Worm (Caenorhabditis elegans) whole organism, late embryonic: ENCODE results near the gene C24H10.3.

Experiments used
- C08G9.2 ChIP-seq: sonication (generic microtip); optimal IDR thresholded peaks from 2 replicates; lab custom pipeline; 2016; ENCODE audit warnings: mild to moderate bottlenecking, missing genetic modification characterization, moderate library complexity, missing compliant biosample characterization
- C38D4.7 ChIP-seq: fragments of 200-800 bp; sonication (Bioruptor generic); optimal IDR thresholded peaks from 2 replicates; lab custom pipeline; 2018; ENCODE audit warnings: mild to moderate bottlenecking, missing genetic modification characterization, moderate library complexity, missing compliant biosample characterization
- F13H6.1 ChIP-seq: sonication (generic microtip); optimal IDR thresholded peaks from 2 replicates; lab custom pipeline; 2016; ENCODE audit warnings: missing genetic modification characterization, missing compliant biosample characterization
- K02D7.2 ChIP-seq: sonication (generic microtip); optimal IDR thresholded peaks from 2 replicates; lab custom pipeline; 2017; ENCODE audit warnings: mild to moderate bottlenecking, missing genetic modification characterization, missing compliant biosample characterization
- Y22D7AL.16 ChIP-seq: sonication (generic microtip); optimal IDR thresholded peaks from 2 replicates; lab custom pipeline; 2016; ENCODE audit warnings: missing genetic modification characterization, missing compliant biosample characterization
- ahr-1 ChIP-seq: sonication (generic microtip); optimal IDR thresholded peaks from 2 replicates; lab custom pipeline; 2016; ENCODE audit warnings: missing genetic modification characterization, missing compliant biosample characterization
- ama-1 ChIP-seq: fragments of 150-350 bp; optimal IDR thresholded peaks from 2 replicates; lab custom pipeline; 2014
- ceh-14 ChIP-seq: sonication (generic microtip); optimal IDR thresholded peaks from 2 replicates; lab custom pipeline; 2016; ENCODE audit warnings: missing genotype, missing genetic modification characterization, missing compliant biosample characterization
- ceh-19 ChIP-seq: fragments of 200-800 bp; sonication (Bioruptor generic); optimal IDR thresholded peaks from 2 replicates; lab custom pipeline; 2018; ENCODE audit warnings: mild to moderate bottlenecking, missing genetic modification characterization, missing compliant biosample characterization
- ceh-2 ChIP-seq: sonication (generic microtip); optimal IDR thresholded peaks from 2 replicates; lab custom pipeline; 2016; ENCODE audit warnings: missing genotype, missing genetic modification characterization, missing compliant biosample characterization
- ceh-22 ChIP-seq: sonication (generic microtip); optimal IDR thresholded peaks from 2 replicates; lab custom pipeline; 2017; ENCODE audit warnings: missing biosample characterization, missing genetic modification characterization
- ceh-31 ChIP-seq: sonication (generic microtip); optimal IDR thresholded peaks from 2 replicates; lab custom pipeline; 2016; ENCODE audit warnings: missing genetic modification characterization, missing compliant biosample characterization
- ceh-48 ChIP-seq: sonication (generic microtip); optimal IDR thresholded peaks from 2 replicates; lab custom pipeline; 2016; ENCODE audit warnings: missing genetic modification characterization, inconsistent platforms, missing compliant biosample characterization
- ceh-6 ChIP-seq: fragments of 200-800 bp; sonication (Bioruptor generic); optimal IDR thresholded peaks from 2 replicates; lab custom pipeline; 2018; ENCODE audit warnings: mild to moderate bottlenecking, missing genetic modification characterization, missing compliant biosample characterization
- ceh-9 ChIP-seq: sonication (generic microtip); optimal IDR thresholded peaks from 2 replicates; lab custom pipeline; 2016; ENCODE audit warnings: mild to moderate bottlenecking, missing genetic modification characterization, inconsistent platforms, missing compliant biosample characterization
- che-1 ChIP-seq: sonication (generic microtip); optimal IDR thresholded peaks from 2 replicates; lab custom pipeline; 2016; ENCODE audit warnings: mild to moderate bottlenecking, missing genetic modification characterization, missing compliant biosample characterization
- dmd-4 ChIP-seq: sonication (generic microtip); optimal IDR thresholded peaks from 2 replicates; lab custom pipeline; 2016; ENCODE audit warnings: borderline replicate concordance, missing genetic modification characterization, missing compliant biosample characterization
- elt-4 ChIP-seq: sonication (generic microtip); optimal IDR thresholded peaks from 2 replicates; lab custom pipeline; 2016; ENCODE audit warnings: missing genetic modification characterization, missing compliant biosample characterization
- ets-4 ChIP-seq: sonication (generic microtip); optimal IDR thresholded peaks from 2 replicates; lab custom pipeline; 2016; ENCODE audit warnings: missing genetic modification characterization, missing compliant biosample characterization
- fax-1 ChIP-seq: sonication (generic microtip); optimal IDR thresholded peaks from 2 replicates; lab custom pipeline; 2016; ENCODE audit warnings: missing genotype, missing genetic modification characterization, missing compliant biosample characterization
- fkh-10 ChIP-seq: fragments of 150-350 bp; optimal IDR thresholded peaks from 2 replicates; lab custom pipeline; 2014; ENCODE audit warnings: missing biosample characterization, missing genetic modification reagents, missing genetic modification characterization
- gmeb-2 ChIP-seq: sonication (generic microtip); optimal IDR thresholded peaks from 2 replicates; lab custom pipeline; 2016; ENCODE audit warnings: missing genetic modification characterization, inconsistent platforms, missing compliant biosample characterization
- hlh-15 ChIP-seq: sonication (generic microtip); optimal IDR thresholded peaks from 2 replicates; lab custom pipeline; 2016; ENCODE audit warnings: missing genetic modification characterization, missing compliant biosample characterization
- hlh-30 ChIP-seq: sonication (generic microtip); optimal IDR thresholded peaks from 2 replicates; lab custom pipeline; 2017; ENCODE audit warnings: antibody characterized with exemption, missing genetic modification characterization, missing compliant biosample characterization; ENCODE audit not compliant: insufficient read depth
- madf-2 ChIP-seq: sonication (generic microtip); optimal IDR thresholded peaks from 2 replicates; lab custom pipeline; 2017; ENCODE audit warnings: missing genetic modification characterization, missing compliant biosample characterization
- mec-3 ChIP-seq: sonication (generic microtip); optimal IDR thresholded peaks from 2 replicates; lab custom pipeline; 2016; ENCODE audit warnings: borderline replicate concordance, missing genetic modification characterization, missing compliant biosample characterization
- nfya-1 ChIP-seq: sonication (generic microtip); optimal IDR thresholded peaks from 2 replicates; lab custom pipeline; 2017; ENCODE audit warnings: missing genetic modification characterization, mild to moderate bottlenecking, missing compliant biosample characterization, antibody characterized with exemption, moderate library complexity
- nhr-11 ChIP-seq: fragments of 150-350 bp; optimal IDR thresholded peaks from 2 replicates; lab custom pipeline; 2014; ENCODE audit warnings: missing biosample characterization, missing genetic modification characterization
- nhr-232 ChIP-seq: sonication (generic microtip); optimal IDR thresholded peaks from 2 replicates; lab custom pipeline; 2016; ENCODE audit warnings: missing genetic modification characterization, missing compliant biosample characterization
- npax-4 ChIP-seq: sonication (generic microtip); optimal IDR thresholded peaks from 2 replicates; lab custom pipeline; 2016; ENCODE audit warnings: missing genetic modification characterization, missing compliant biosample characterization
- odd-2 ChIP-seq: sonication (generic microtip); optimal IDR thresholded peaks from 2 replicates; lab custom pipeline; 2017; ENCODE audit warnings: antibody characterized with exemption, mild to moderate bottlenecking, missing genetic modification characterization, missing compliant biosample characterization
- pag-3 ChIP-seq: sonication (generic microtip); optimal IDR thresholded peaks from 2 replicates; lab custom pipeline; 2016; ENCODE audit warnings: missing compliant biosample characterization, missing genetic modification characterization, borderline replicate concordance
- pha-2 ChIP-seq: sonication (generic microtip); optimal IDR thresholded peaks from 2 replicates; lab custom pipeline; 2017; ENCODE audit warnings: mild to moderate bottlenecking, missing genetic modification characterization, missing compliant biosample characterization
- pha-4 ChIP-seq: fragments of 150-350 bp; optimal IDR thresholded peaks from 2 replicates; lab custom pipeline; 2018; ENCODE audit warnings: missing biosample characterization, missing genetic modification reagents, missing genetic modification characterization
- pqm-1 ChIP-seq: sonication (generic microtip); optimal IDR thresholded peaks from 2 replicates; lab custom pipeline; 2016; ENCODE audit warnings: missing genetic modification characterization, missing compliant biosample characterization
- pros-1 ChIP-seq: fragments of 150-350 bp; optimal IDR thresholded peaks from 2 replicates; lab custom pipeline; 2014; ENCODE audit warnings: missing biosample characterization, missing genetic modification reagents, missing genetic modification characterization
- ref-2 ChIP-seq: sonication (generic microtip); optimal IDR thresholded peaks from 2 replicates; lab custom pipeline; 2016; ENCODE audit warnings: missing genetic modification characterization, missing compliant biosample characterization
- sdc-2 ChIP-seq: sonication (generic microtip); optimal IDR thresholded peaks from 2 replicates; lab custom pipeline; 2016; ENCODE audit warnings: missing genotype, missing genetic modification characterization, missing compliant biosample characterization
- sox-2 ChIP-seq: fragments of 200-800 bp; sonication (Bioruptor generic); IDR thresholded peaks from 2 replicates; pipeline ENCODE4 v1.3.6; 2022; ENCODE audit warnings: missing genetic modification reagents, missing genetic modification characterization, missing compliant biosample characterization
- sox-4 ChIP-seq: sonication (generic microtip); optimal IDR thresholded peaks from 2 replicates; lab custom pipeline; 2017; ENCODE audit warnings: mild to moderate bottlenecking, missing genetic modification characterization, inconsistent platforms, missing compliant biosample characterization
- syd-9 ChIP-seq: sonication (generic microtip); optimal IDR thresholded peaks from 2 replicates; lab custom pipeline; 2016; ENCODE audit warnings: mild to moderate bottlenecking, missing genetic modification characterization, moderate library complexity, missing compliant biosample characterization
- tbx-2 ChIP-seq: sonication (generic microtip); optimal IDR thresholded peaks from 2 replicates; lab custom pipeline; 2016; ENCODE audit warnings: missing genetic modification characterization, missing compliant biosample characterization
- tbx-7 ChIP-seq: sonication (generic microtip); optimal IDR thresholded peaks from 2 replicates; lab custom pipeline; 2016; ENCODE audit warnings: missing genotype, missing genetic modification characterization, missing compliant biosample characterization
- ttx-3 ChIP-seq: sonication (generic microtip); optimal IDR thresholded peaks from 2 replicates; lab custom pipeline; 2016; ENCODE audit warnings: missing genetic modification reagents, missing genetic modification characterization, missing compliant biosample characterization
- unc-3 ChIP-seq, 2 experiments: fragments of 200-800 bp in 1 of 2; sonication (Bioruptor generic) in 1 of 2; sonication (generic microtip) in 1 of 2; conservative IDR thresholded peaks in 1 of 2; optimal IDR thresholded peaks in 1 of 2; 2 replicates each; pipeline versions ENCODE4 v1.3.6 to Lab custom; 2016 to 2022; ENCODE audit warnings: missing compliant biosample characterization in 2 of 2, missing genetic modification characterization in 2 of 2, missing genetic modification reagents in 1 of 2
- unc-42 ChIP-seq: sonication (generic microtip); optimal IDR thresholded peaks from 2 replicates; lab custom pipeline; 2016; ENCODE audit warnings: missing genotype, missing genetic modification characterization, missing compliant biosample characterization
- ztf-16 ChIP-seq: sonication (generic microtip); optimal IDR thresholded peaks from 2 replicates; lab custom pipeline; 2017; ENCODE audit warnings: missing genetic modification characterization, missing compliant biosample characterization

The C24H10.3 gene

ce11 chrX:5018062-5018653 lies 42.7 kb upstream of the C24H10.3 start:
- TF ChIP-seq F13H6.1 (tag; lab: Kevin White, UChicago): no peak
- TF ChIP-seq nfya-1 (tag; lab: Kevin White, UChicago): peak; percentile 11
- TF ChIP-seq ceh-48 (tag; lab: Kevin White, UChicago): peak; percentile 72

ce11 chrX:5020996-5021395 lies 39.9 kb upstream of the C24H10.3 start, which contains the start of gene ZC449.2:
Gene ZC449.2, plus strand, starts transcription at chrX:5021285.
- TF ChIP-seq sdc-2 (tag; lab: Kevin White, UChicago): no peak
- TF ChIP-seq fax-1: no peak
- no peak for TF ChIP-seq hlh-15
- TF ChIP-seq ama-1 (lab: Kevin White, UChicago): no peak
- TF ChIP-seq unc-42 (tag; lab: Kevin White, UChicago): no peak
- no peak for TF ChIP-seq sox-2 (GFP tag; lab: Robert Waterston, UW)
- no peak for TF ChIP-seq ttx-3 (tag; lab: Kevin White, UChicago)
- TF ChIP-seq syd-9 (tag; lab: Kevin White, UChicago): no peak
- TF ChIP-seq nfya-1 (tag; lab: Kevin White, UChicago): no peak
- no peak for TF ChIP-seq elt-4 (tag; lab: Kevin White, UChicago)
- TF ChIP-seq ceh-14 (tag; lab: Kevin White, UChicago): no peak
- TF ChIP-seq pros-1 (tag; lab: Kevin White, UChicago): no peak
- no peak for TF ChIP-seq pqm-1 (tag; lab: Kevin White, UChicago)
- no peak for TF ChIP-seq odd-2
- TF ChIP-seq ahr-1 (tag; lab: Kevin White, UChicago): no peak
- no peak for TF ChIP-seq fkh-10
- no peak for TF ChIP-seq C38D4.7
- TF ChIP-seq ceh-31 (tag; lab: Kevin White, UChicago): no peak
- no peak for TF ChIP-seq tbx-2 (tag; lab: Kevin White, UChicago)
- no peak for TF ChIP-seq hlh-30 (tag; lab: Kevin White, UChicago)

- TF ChIP-seq npax-4 (no peak), ztf-16 (peak; percentile 21), pha-2 (tag; lab: Kevin White, UChicago) (peak; percentile 52), ceh-19 (GFP tag; lab: Kevin White, UChicago) (peak; percentile 30), hlh-30 (tag; lab: Kevin White, UChicago) (no peak), nhr-11 (no peak), ceh-31 (tag; lab: Kevin White, UChicago) (peak; percentile 3), ets-4 (no peak), C08G9.2 (tag; lab: Kevin White, UChicago) (peak; percentile 4), nfya-1 (tag; lab: Kevin White, UChicago) (no peak), ahr-1 (tag; lab: Kevin White, UChicago) (no peak), unc-42 (tag; lab: Kevin White, UChicago) (no peak), gmeb-2 (tag; lab: Kevin White, UChicago) (peak; percentile 27), tbx-7 (tag; lab: Kevin White, UChicago) (no peak), sox-4 (tag; lab: Kevin White, UChicago) (peak; percentile 49), ceh-2 (tag; lab: Kevin White, UChicago) (peak; percentile 13), odd-2 (no peak), mec-3 (tag; lab: Kevin White, UChicago) (no peak), pag-3 (tag; lab: Kevin White, UChicago) (no peak), tbx-2 (tag; lab: Kevin White, UChicago) (peak; percentile 45), madf-2 (tag; lab: Kevin White, UChicago) (peak; percentile 10), F13H6.1 (tag; lab: Kevin White, UChicago) (no peak), ceh-6 (GFP tag; lab: Kevin White, UChicago) (peak; percentile 60), ref-2 (tag; lab: Kevin White, UChicago) (peak; percentile 36), unc-3 (GFP tag; conservative IDR thresholded peaks at IDR 0.05; lab: Robert Waterston, UW) (0 out of 2 replicates have a peak, but pooled peaks have one; percentile 25), unc-3 (tag; optimal IDR thresholded peaks at IDR 0.05; lab: Kevin White, UChicago) (peak; percentile 18), ceh-9 (no peak), K02D7.2 (no peak), ceh-22 (tag; lab: Kevin White, UChicago) (no peak), hlh-15 (peak; percentile 40), pha-4 (tag; lab: Kevin White, UChicago) (no peak), dmd-4 (tag; lab: Kevin White, UChicago) (no peak), Y22D7AL.16 (tag; lab: Kevin White, UChicago) (peak; percentile 44), ceh-48 (tag; lab: Kevin White, UChicago) (no peak), nhr-232 (tag; lab: Kevin White, UChicago) (peak; percentile 61), che-1 (tag; lab: Kevin White, UChicago) (peak; percentile 65)
Measured at ce11 chrX:5022682-5023081, 38.2 kb upstream of the C24H10.3 start.
